Fruit fly (Drosophila melanogaster) whole organism, embryonic: Measurements from ENCODE around the gene Gr5a.
A peak's percentile ranks its signal among the peaks of the same experiment; 100 is the strongest.

ENCODE experiments used
- Adf1 ChIP-seq: fragments of 200-800 bp; sonication (Bioruptor generic); IDR thresholded peaks from 2 replicates; pipeline ENCODE4 v1.3.6; 2022; ENCODE audit warnings: missing biosample characterization, missing genetic modification characterization
- Aef1 ChIP-seq: fragments of 200-800 bp; sonication (Bioruptor generic); IDR thresholded peaks from 3 replicates; pipeline ENCODE4 v1.3.6; 2022; ENCODE audit warnings: missing biosample characterization, missing genetic modification characterization
- Atf6 ChIP-seq: fragments of 200-800 bp; sonication (Bioruptor generic); IDR thresholded peaks from 2 replicates; pipeline ENCODE4 v1.3.6; 2022; ENCODE audit warnings: missing biosample characterization, missing genetic modification characterization
- CG10431 ChIP-seq: fragments of 200-800 bp; sonication (Bioruptor generic); optimal IDR thresholded peaks from 3 replicates; lab custom pipeline; 2018; ENCODE audit warnings: missing biosample characterization, mild to moderate bottlenecking, missing genetic modification characterization
- CG10565 ChIP-seq: fragments of 200-800 bp; sonication (Bioruptor generic); optimal IDR thresholded peaks from 3 replicates; lab custom pipeline; 2016; ENCODE audit warnings: missing biosample characterization, mild to moderate bottlenecking, missing genetic modification characterization
- CG10959 ChIP-seq: fragments of 200-800 bp; sonication (Bioruptor generic); IDR thresholded peaks from 2 replicates; pipeline ENCODE4 v1.3.6; 2022; ENCODE audit warnings: missing biosample characterization, missing genetic modification characterization
- CG12236 ChIP-seq: fragments of 200-800 bp; sonication (Bioruptor generic); optimal IDR thresholded peaks from 2 replicates; lab custom pipeline; 2016; ENCODE audit warnings: missing biosample characterization, missing genetic modification characterization
- CG12744 ChIP-seq: fragments of 200-800 bp; sonication (Bioruptor generic); optimal IDR thresholded peaks from 2 replicates; lab custom pipeline; 2016; ENCODE audit warnings: missing biosample characterization, missing genetic modification characterization
- CG13624 ChIP-seq: fragments of 200-800 bp; sonication (Bioruptor generic); optimal IDR thresholded peaks from 2 replicates; lab custom pipeline; 2016; ENCODE audit warnings: missing biosample characterization, missing genetic modification characterization
- CG13894 ChIP-seq: fragments of 200-800 bp; sonication (Bioruptor generic); optimal IDR thresholded peaks from 3 replicates; lab custom pipeline; 2018; ENCODE audit warnings: missing biosample characterization, mild to moderate bottlenecking, missing genetic modification characterization, moderate library complexity
- CG14014 ChIP-seq: fragments of 200-800 bp; sonication (Bioruptor generic); IDR thresholded peaks from 2 replicates; pipeline ENCODE4 v1.3.6; 2022; ENCODE audit warnings: missing biosample characterization, missing genetic modification characterization
- CG14441 ChIP-seq: fragments of 200-800 bp; sonication (Bioruptor generic); IDR thresholded peaks from 2 replicates; pipeline ENCODE4 v1.3.6; 2022; ENCODE audit warnings: missing biosample characterization, missing genetic modification characterization
- CG15269 ChIP-seq: fragments of 200-800 bp; sonication (Bioruptor generic); optimal IDR thresholded peaks from 2 replicates; lab custom pipeline; 2018; ENCODE audit warnings: missing biosample characterization, mild to moderate bottlenecking, missing genetic modification characterization, moderate library complexity
- CG17328 ChIP-seq: fragments of 200-800 bp; sonication (Bioruptor generic); IDR thresholded peaks from 2 replicates; pipeline ENCODE4 v1.3.6; 2022; ENCODE audit warnings: missing biosample characterization, missing genetic modification characterization
- CG18599 ChIP-seq: fragments of 200-800 bp; sonication (Bioruptor generic); optimal IDR thresholded peaks from 3 replicates; lab custom pipeline; 2017; ENCODE audit warnings: missing biosample characterization, missing genetic modification characterization, mild to moderate bottlenecking, moderate library complexity, missing genetic modification reagents
- CG2678 ChIP-seq: fragments of 200-800 bp; sonication (Bioruptor generic); optimal IDR thresholded peaks from 3 replicates; lab custom pipeline; 2019; ENCODE audit warnings: missing biosample characterization, mild to moderate bottlenecking, missing genetic modification characterization, moderate library complexity
- CG8281 ChIP-seq: fragments of 200-800 bp; sonication (Bioruptor generic); optimal IDR thresholded peaks from 2 replicates; lab custom pipeline; 2018; ENCODE audit warnings: missing biosample characterization, mild to moderate bottlenecking, missing genetic modification characterization, moderate library complexity
- Hmr ChIP-seq: fragments of 200-800 bp; sonication (Bioruptor generic); optimal IDR thresholded peaks from 3 replicates; lab custom pipeline; 2017; ENCODE audit warnings: mild to moderate bottlenecking, missing biosample characterization, missing genetic modification reagents, missing genetic modification characterization
- Hr3 ChIP-seq: fragments of 200-800 bp; sonication (Bioruptor generic); optimal IDR thresholded peaks from 3 replicates; lab custom pipeline; 2016; ENCODE audit warnings: missing biosample characterization, missing genetic modification characterization
- MBD-R2 ChIP-seq: fragments of 200-800 bp; sonication (Bioruptor generic); IDR thresholded peaks from 2 replicates; pipeline ENCODE4 v1.3.6; 2022; ENCODE audit warnings: missing biosample characterization, missing genetic modification characterization
- Meics ChIP-seq: fragments of 200-800 bp; sonication (Bioruptor generic); optimal IDR thresholded peaks from 2 replicates; lab custom pipeline; 2017; ENCODE audit warnings: missing biosample characterization, mild to moderate bottlenecking, missing genetic modification characterization
- NFAT ChIP-seq: fragments of 200-800 bp; sonication (Bioruptor generic); IDR thresholded peaks from 2 replicates; pipeline ENCODE4 v1.3.6; 2022; ENCODE audit warnings: missing biosample characterization, missing genetic modification characterization
- Optix ChIP-seq: fragments of 200-800 bp; sonication (Bioruptor generic); IDR thresholded peaks from 3 replicates; pipeline ENCODE4 v1.3.6; 2022; ENCODE audit warnings: missing biosample characterization, missing genetic modification characterization
- PHDP ChIP-seq: fragments of 200-800 bp; sonication (Bioruptor generic); optimal IDR thresholded peaks from 3 replicates; lab custom pipeline; 2018; ENCODE audit warnings: missing biosample characterization, mild to moderate bottlenecking, missing genetic modification characterization, moderate library complexity
- Rfx ChIP-seq: fragments of 200-800 bp; sonication (Bioruptor generic); IDR thresholded peaks from 2 replicates; pipeline ENCODE4 v1.3.6; 2022; ENCODE audit warnings: missing biosample characterization, missing genetic modification characterization
- Spps ChIP-seq: fragments of 200-800 bp; sonication (Bioruptor generic); optimal IDR thresholded peaks from 2 replicates; lab custom pipeline; 2018; ENCODE audit warnings: missing biosample characterization, mild to moderate bottlenecking, missing genetic modification characterization
- TFAM ChIP-seq: fragments of 200-800 bp; sonication (Bioruptor generic); optimal IDR thresholded peaks from 2 replicates; lab custom pipeline; 2017; ENCODE audit warnings: missing biosample characterization, missing genetic modification characterization, inconsistent platforms
- br ChIP-seq: fragments of >200 bp; optimal IDR thresholded peaks from 2 replicates; lab custom pipeline; 2017
- chif ChIP-seq, 2 experiments: fragments of 200-800 bp; sonication (Bioruptor generic); optimal IDR thresholded peaks; 3 replicates each; lab custom pipeline; 2016; ENCODE audit warnings: missing biosample characterization in 2 of 2, missing genetic modification characterization in 2 of 2
- danr ChIP-seq: fragments of 200-800 bp; sonication (Bioruptor generic); IDR thresholded peaks from 2 replicates; pipeline ENCODE4 v1.3.6; 2022; ENCODE audit warnings: missing biosample characterization, missing genetic modification characterization
- disco-r ChIP-seq: fragments of 200-800 bp; sonication (Bioruptor generic); optimal IDR thresholded peaks from 2 replicates; lab custom pipeline; 2016; ENCODE audit warnings: missing biosample characterization, missing genetic modification characterization
- dmrt99B ChIP-seq: fragments of 200-800 bp; sonication (Bioruptor generic); optimal IDR thresholded peaks from 2 replicates; lab custom pipeline; 2018; ENCODE audit warnings: missing biosample characterization, mild to moderate bottlenecking, missing genetic modification characterization, moderate library complexity
- dysf ChIP-seq: fragments of 200-800 bp; sonication (Bioruptor generic); IDR thresholded peaks from 3 replicates; pipeline ENCODE4 v1.3.6; 2022; ENCODE audit warnings: missing biosample characterization, missing genetic modification characterization
- exex ChIP-seq: fragments of 200-800 bp; sonication (Bioruptor generic); optimal IDR thresholded peaks from 4 replicates; lab custom pipeline; 2018; ENCODE audit warnings: missing biosample characterization, mild to moderate bottlenecking, missing genetic modification characterization, moderate library complexity
- fd64A ChIP-seq: fragments of 200-800 bp; sonication (Bioruptor generic); optimal IDR thresholded peaks from 3 replicates; lab custom pipeline; 2018; ENCODE audit warnings: missing biosample characterization, mild to moderate bottlenecking, missing genetic modification characterization
- gem ChIP-seq: fragments of 200-800 bp; sonication (Bioruptor generic); optimal IDR thresholded peaks from 2 replicates; lab custom pipeline; 2019; ENCODE audit warnings: missing biosample characterization, mild to moderate bottlenecking, missing genetic modification characterization, moderate library complexity
- gfzf ChIP-seq: fragments of 200-800 bp; sonication (Bioruptor generic); optimal IDR thresholded peaks from 2 replicates; lab custom pipeline; 2016; ENCODE audit warnings: missing biosample characterization, mild to moderate bottlenecking, missing genetic modification characterization, moderate library complexity
- grn ChIP-seq: fragments of 200-800 bp; sonication (Bioruptor generic); optimal IDR thresholded peaks from 3 replicates; lab custom pipeline; 2017; ENCODE audit warnings: missing biosample characterization, missing genetic modification characterization
- hbn ChIP-seq: fragments of 200-800 bp; sonication (Bioruptor generic); IDR thresholded peaks from 2 replicates; pipeline ENCODE4 v1.3.6; 2022; ENCODE audit warnings: missing biosample characterization, missing genetic modification characterization; ENCODE audit not compliant: partially characterized antibody
- p53 ChIP-seq: fragments of 200-800 bp; sonication (Bioruptor generic); optimal IDR thresholded peaks from 2 replicates; lab custom pipeline; 2016; ENCODE audit warnings: missing biosample characterization, missing genetic modification characterization
- prd ChIP-seq, 3 experiments: fragments of >200 bp in 2 of 3; fragments of 200-800 bp in 1 of 3; sonication (Bioruptor generic) in 1 of 3; optimal IDR thresholded peaks in 2 of 3; IDR thresholded peaks in 1 of 3; 2 replicates in 2 of 3; 3 replicates in 1 of 3; pipeline versions ENCODE4 v1.3.6 to Lab custom; 2017 to 2022; ENCODE audit warnings: missing biosample characterization in 1 of 3, missing genetic modification characterization in 1 of 3
- row ChIP-seq: fragments of 200-800 bp; sonication (Bioruptor generic); IDR thresholded peaks from 3 replicates; pipeline ENCODE4 v1.3.6; 2022; ENCODE audit warnings: missing biosample characterization, missing genetic modification characterization
- slbo ChIP-seq: fragments of 200-800 bp; sonication (Bioruptor generic); IDR thresholded peaks from 2 replicates; pipeline ENCODE4 v1.3.6; 2022; ENCODE audit warnings: missing biosample characterization, missing genetic modification characterization
- so ChIP-seq: fragments of 200-800 bp; sonication (Bioruptor generic); IDR thresholded peaks from 3 replicates; pipeline ENCODE4 v1.3.6; 2022; ENCODE audit warnings: missing biosample characterization, missing genetic modification characterization
- tin ChIP-seq: fragments of 200-800 bp; sonication (Bioruptor generic); optimal IDR thresholded peaks from 3 replicates; lab custom pipeline; 2016; ENCODE audit warnings: missing biosample characterization, missing genetic modification characterization
- z ChIP-seq: fragments of 200-800 bp; sonication (Bioruptor generic); IDR thresholded peaks from 3 replicates; pipeline ENCODE4 v1.3.6; 2022; ENCODE audit warnings: missing biosample characterization, missing genetic modification characterization

Gr5a gene

dm6 chrX:5715455-5716227 lies 35.2 kb downstream of the Gr5a start (continued):
- TF ChIP-seq p53 (GFP tag; lab: Kevin White, UChicago) (no peak), Optix (GFP tag; lab: Robert Waterston, UW) (no peak), dysf (GFP tag; lab: Robert Waterston, UW) (no peak), CG8281 (tag; lab: Kevin White, UChicago) (peak; percentile 87), CG18599 (no peak), CG2678 (tag; lab: Kevin White, UChicago) (peak; percentile 19), CG13624 (GFP tag; lab: Kevin White, UChicago) (peak; percentile 20), gem (tag; lab: Kevin White, UChicago) (peak; percentile 18), z (GFP tag; lab: Robert Waterston, UW) (peak; percentile 83), gfzf (no peak), exex (tag; lab: Kevin White, UChicago) (peak; percentile 24), TFAM (GFP tag; lab: Kevin White, UChicago) (no peak)

DNA sequence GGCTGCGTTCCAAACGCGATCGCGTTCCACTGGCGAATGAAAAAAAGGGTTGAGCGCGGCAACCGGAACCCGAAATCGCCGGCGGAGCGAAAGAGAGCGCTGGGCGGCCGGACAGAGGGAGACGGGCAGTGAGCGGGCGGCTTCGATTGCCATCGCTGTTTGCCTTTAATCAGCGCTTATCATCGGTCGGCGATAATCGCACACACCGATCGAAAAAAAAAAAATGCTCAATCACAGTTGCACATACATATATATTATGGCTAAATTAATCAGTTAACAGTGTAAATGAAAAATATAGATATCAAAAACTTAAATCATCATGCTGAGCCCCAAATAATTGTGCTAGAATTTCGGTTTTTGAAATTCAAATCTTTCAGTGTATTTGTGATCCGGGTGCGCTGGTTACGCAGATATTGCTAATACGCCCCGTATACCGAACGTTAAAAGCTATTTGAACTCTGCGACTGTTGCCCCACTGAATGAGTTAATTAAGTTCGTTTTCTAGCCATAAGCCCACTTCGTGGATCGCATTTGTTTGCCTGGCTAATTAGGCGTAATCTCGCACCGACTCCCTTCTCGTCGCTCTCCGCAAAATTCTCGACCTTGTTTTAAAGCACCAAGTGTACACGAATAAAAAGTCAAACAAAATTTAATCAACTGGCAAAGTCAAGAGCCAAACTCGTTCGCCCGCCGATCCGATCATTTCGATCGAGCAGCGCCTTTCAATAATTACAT lies 37.5 kb downstream of the Gr5a start, which contains the start of gene CG33080:
TSS of gene CG33080 (minus strand) at position 38 of the 735 bp plus-strand sequence.
- no peak for TF ChIP-seq Spps (tag; lab: Kevin White, UChicago)
- peak; percentile 89 for TF ChIP-seq grn (GFP tag; lab: Kevin White, UChicago)
- TF ChIP-seq CG13894 (tag; lab: Kevin White, UChicago) = no peak
- no peak for TF ChIP-seq so (GFP tag; lab: Robert Waterston, UW)
- TF ChIP-seq row (GFP tag; lab: Robert Waterston, UW) = peak; percentile 51; the same call in 2 of the 3 replicates
- TF ChIP-seq br (lab: Kevin White, UChicago) = no peak
- no peak for TF ChIP-seq Hr3 (GFP tag; lab: Kevin White, UChicago)
- 0 out of 2 replicates have a peak, but pooled peaks have one; percentile 14 for TF ChIP-seq CG14441 (GFP tag; lab: Robert Waterston, UW)
- 0 out of 2 replicates have a peak, but pooled peaks have one; percentile 7 for TF ChIP-seq danr (GFP tag; lab: Robert Waterston, UW)
- peak; percentile 34 for TF ChIP-seq dmrt99B (tag; lab: Kevin White, UChicago)
- TF ChIP-seq slbo (GFP tag; lab: Robert Waterston, UW) = peak; percentile 40; the same call in 1 of the 2 replicates
- TF ChIP-seq prd (optimal IDR thresholded peaks at IDR 0.05; lab: Kevin White, UChicago) = no peak
- peak; percentile 28; the same call in 1 of the 3 replicates for TF ChIP-seq prd (GFP tag; IDR thresholded peaks at IDR 0.05; lab: Robert Waterston, UW)
- TF ChIP-seq tin = no peak
- TF ChIP-seq hbn (GFP tag; lab: Robert Waterston, UW) = no peak
- TF ChIP-seq fd64A (GFP tag; lab: Kevin White, UChicago) = no peak
- TF ChIP-seq Atf6 (GFP tag; lab: Robert Waterston, UW) = 0 out of 2 replicates have a peak, but pooled peaks have one; percentile 13
- no peak for TF ChIP-seq PHDP (tag; lab: Kevin White, UChicago)
- TF ChIP-seq CG17328 = no peak
- TF ChIP-seq CG12744 (GFP tag; lab: Kevin White, UChicago) = no peak
- no peak for TF ChIP-seq CG12236
- peak; percentile 28 for TF ChIP-seq Meics
- 0 out of 2 replicates have a peak, but pooled peaks have one; percentile 8 for TF ChIP-seq Adf1 (GFP tag; lab: Robert Waterston, UW)
- TF ChIP-seq chif (GFP tag; optimal IDR thresholded peaks at IDR 0.05; lab: Kevin White, UChicago) = no peak
- peak; percentile 9 for TF ChIP-seq CG15269 (tag; lab: Kevin White, UChicago)
- peak; percentile 64 for TF ChIP-seq Rfx (GFP tag; lab: Robert Waterston, UW)
- TF ChIP-seq CG10959 = no peak
- TF ChIP-seq disco-r (GFP tag; lab: Kevin White, UChicago) = no peak
- TF ChIP-seq Aef1 = peak; percentile 34; the same call in 1 of the 3 replicates
- TF ChIP-seq CG10431 (GFP tag; lab: Kevin White, UChicago) = no peak
- peak; percentile 12 for TF ChIP-seq CG2678 (tag; lab: Kevin White, UChicago)
- TF ChIP-seq CG10565 (GFP tag; lab: Kevin White, UChicago) = no peak
- TF ChIP-seq MBD-R2 = no peak
- TF ChIP-seq NFAT (GFP tag; lab: Robert Waterston, UW) = no peak
- peak; percentile 25 for TF ChIP-seq gem (tag; lab: Kevin White, UChicago)
- TF ChIP-seq Hmr = peak; percentile 29
- no peak for TF ChIP-seq CG14014 (GFP tag; lab: Robert Waterston, UW)
